Worm (Caenorhabditis elegans) whole organism, mixed stage, embryonic: ENCODE measurements around the gene M6.11.

ENCODE experiments used
- ceh-43 ChIP-seq: fragments of 200-800 bp; sonication (Bioruptor generic); optimal IDR thresholded peaks from 2 replicates; lab custom pipeline; 2018; ENCODE audit warnings: mild to moderate bottlenecking, missing genetic modification characterization, moderate library complexity, missing compliant biosample characterization
- ces-1 ChIP-seq: fragments of 150-350 bp; optimal IDR thresholded peaks from 2 replicates; lab custom pipeline; 2014; ENCODE audit warnings: missing biosample characterization, missing genetic modification reagents, missing genetic modification characterization
- elt-3 ChIP-seq: fragments of 150-350 bp; optimal IDR thresholded peaks from 2 replicates; lab custom pipeline; 2014; ENCODE audit warnings: missing biosample characterization, missing genetic modification characterization
- mab-5 ChIP-seq: fragments of 150-350 bp; optimal IDR thresholded peaks from 2 replicates; lab custom pipeline; 2014; ENCODE audit warnings: missing biosample characterization, missing genetic modification characterization
- nhr-12 ChIP-seq: fragments of 150-350 bp; optimal IDR thresholded peaks from 2 replicates; lab custom pipeline; 2014; ENCODE audit warnings: missing biosample characterization, missing genetic modification characterization
- nhr-237 ChIP-seq: fragments of 150-350 bp; optimal IDR thresholded peaks from 2 replicates; lab custom pipeline; 2014; ENCODE audit warnings: missing biosample characterization, missing genetic modification characterization
- nhr-76 ChIP-seq: sonication (generic microtip); optimal IDR thresholded peaks from 2 replicates; lab custom pipeline; 2017; ENCODE audit warnings: missing biosample characterization, missing genetic modification characterization
- pha-4 ChIP-seq: fragments of 150-350 bp; optimal IDR thresholded peaks from 2 replicates; lab custom pipeline; 2018; ENCODE audit warnings: missing biosample characterization, missing genetic modification reagents, missing genetic modification characterization
- unc-39 ChIP-seq: fragments of 150-350 bp; optimal IDR thresholded peaks from 2 replicates; lab custom pipeline; 2014; ENCODE audit warnings: missing biosample characterization, missing genetic modification characterization
- ztf-11 ChIP-seq: fragments of 150-350 bp; optimal IDR thresholded peaks from 2 replicates; lab custom pipeline; 2014; ENCODE audit warnings: missing biosample characterization, missing genetic modification characterization

DNA sequence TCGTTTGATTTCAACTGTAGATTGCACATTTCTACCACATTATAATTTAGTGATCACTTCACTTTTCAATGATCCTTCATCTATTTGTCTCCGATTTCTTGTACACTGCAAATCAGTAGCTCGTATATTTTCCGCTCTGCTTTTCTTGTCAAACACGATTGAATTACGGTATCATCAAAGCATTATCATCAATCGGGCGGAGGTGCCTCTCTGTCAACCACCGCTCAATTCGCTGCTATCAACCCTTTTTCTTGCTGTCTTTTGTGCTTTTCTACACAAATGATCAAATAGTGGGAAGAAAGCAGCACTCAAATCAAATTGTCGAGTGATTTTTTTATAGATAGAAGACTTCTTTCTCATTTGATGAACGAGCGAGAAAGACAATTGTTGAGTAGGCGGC is 3.8 kb downstream of the M6.11 start:
- no peak for TF ChIP-seq nhr-12 (tag; lab: Kevin White, UChicago)
- TF ChIP-seq elt-3, result no peak
- TF ChIP-seq pha-4 (tag; lab: Kevin White, UChicago), result no peak
- no peak for TF ChIP-seq ces-1 (GFP tag; lab: Kevin White, UChicago)
- TF ChIP-seq unc-39, result no peak
- TF ChIP-seq mab-5 (tag; lab: Kevin White, UChicago), result no peak
- no peak for TF ChIP-seq ztf-11
- TF ChIP-seq nhr-76 (tag; lab: Kevin White, UChicago), result no peak
- TF ChIP-seq ceh-43 (GFP tag; lab: Kevin White, UChicago), result no peak
- TF ChIP-seq nhr-237 (tag; lab: Kevin White, UChicago), result no peak
